Fruit fly (Drosophila melanogaster) whole organism, embryonic: ENCODE data around the gene mxt.

Experiments
- Antp ChIP-seq: fragments of 200-800 bp; sonication (Bioruptor generic); optimal IDR thresholded peaks from 3 replicates; lab custom pipeline; 2016; ENCODE audit warnings: missing biosample characterization, missing genetic modification characterization
- B-H2 ChIP-seq: fragments of 200-800 bp; sonication (Bioruptor generic); optimal IDR thresholded peaks from 2 replicates; lab custom pipeline; 2018; ENCODE audit warnings: missing biosample characterization, mild to moderate bottlenecking, missing genetic modification characterization
- CG10366 ChIP-seq: fragments of 200-800 bp; sonication (Bioruptor generic); IDR thresholded peaks from 2 replicates; pipeline ENCODE4 v1.3.6; 2022; ENCODE audit warnings: missing biosample characterization, missing genetic modification characterization
- CG12071 ChIP-seq: fragments of 200-800 bp; sonication (Bioruptor generic); optimal IDR thresholded peaks from 3 replicates; lab custom pipeline; 2018; ENCODE audit warnings: missing biosample characterization, mild to moderate bottlenecking, missing genetic modification characterization
- CG13424 ChIP-seq: fragments of 200-800 bp; sonication (Bioruptor generic); optimal IDR thresholded peaks from 2 replicates; lab custom pipeline; 2019; ENCODE audit warnings: missing biosample characterization, mild to moderate bottlenecking, missing genetic modification characterization, moderate library complexity
- CG15479 ChIP-seq: fragments of 200-800 bp; sonication (Bioruptor generic); optimal IDR thresholded peaks from 3 replicates; lab custom pipeline; 2019; ENCODE audit warnings: missing biosample characterization, mild to moderate bottlenecking, missing genetic modification characterization, moderate library complexity
- CG1603 ChIP-seq: fragments of 200-800 bp; sonication (Bioruptor generic); optimal IDR thresholded peaks from 2 replicates; lab custom pipeline; 2019; ENCODE audit warnings: missing biosample characterization, mild to moderate bottlenecking, missing genetic modification characterization, moderate library complexity
- CG17385 ChIP-seq: fragments of 200-800 bp; sonication (Bioruptor generic); optimal IDR thresholded peaks from 3 replicates; lab custom pipeline; 2018; ENCODE audit warnings: missing biosample characterization, mild to moderate bottlenecking, missing genetic modification characterization
- CG18011 ChIP-seq: fragments of 200-800 bp; sonication (Bioruptor generic); optimal IDR thresholded peaks from 2 replicates; lab custom pipeline; 2017; ENCODE audit warnings: missing biosample characterization, missing genetic modification characterization, mild to moderate bottlenecking, moderate library complexity, missing genotype
- CG18476 ChIP-seq: fragments of 200-800 bp; sonication (Bioruptor generic); optimal IDR thresholded peaks from 2 replicates; lab custom pipeline; 2016; ENCODE audit warnings: missing biosample characterization, mild to moderate bottlenecking, missing genetic modification characterization
- CG18599 ChIP-seq: fragments of 200-800 bp; sonication (Bioruptor generic); optimal IDR thresholded peaks from 3 replicates; lab custom pipeline; 2017; ENCODE audit warnings: missing biosample characterization, missing genetic modification characterization, mild to moderate bottlenecking, moderate library complexity, missing genetic modification reagents
- CG2199 ChIP-seq: fragments of 200-800 bp; sonication (Bioruptor generic); IDR thresholded peaks from 3 replicates; pipeline ENCODE4 v1.3.6; 2022; ENCODE audit warnings: missing biosample characterization, missing genetic modification characterization
- CG2889 ChIP-seq: fragments of 200-800 bp; sonication (Bioruptor generic); IDR thresholded peaks from 3 replicates; pipeline ENCODE4 v1.3.6; 2022; ENCODE audit warnings: missing biosample characterization, missing genetic modification characterization
- CG31388 ChIP-seq: fragments of 200-800 bp; sonication (Bioruptor generic); optimal IDR thresholded peaks from 2 replicates; lab custom pipeline; 2016; ENCODE audit warnings: missing biosample characterization, missing genetic modification characterization
- CG34224 ChIP-seq: fragments of 200-800 bp; sonication (Bioruptor generic); IDR thresholded peaks from 3 replicates; pipeline ENCODE4 v1.3.6; 2022; ENCODE audit warnings: missing biosample characterization, missing genetic modification characterization; ENCODE audit not compliant: partially characterized antibody
- CG4617 ChIP-seq: fragments of 200-800 bp; sonication (Bioruptor generic); optimal IDR thresholded peaks from 3 replicates; lab custom pipeline; 2016; ENCODE audit warnings: missing biosample characterization, missing genetic modification characterization, borderline replicate concordance
- CG6683 ChIP-seq: fragments of 200-800 bp; sonication (Bioruptor generic); optimal IDR thresholded peaks from 2 replicates; lab custom pipeline; 2017; ENCODE audit warnings: missing biosample characterization, mild to moderate bottlenecking, missing genetic modification characterization, missing genetic modification reagents
- CG9797 ChIP-seq: fragments of 200-800 bp; sonication (Bioruptor generic); optimal IDR thresholded peaks from 3 replicates; lab custom pipeline; 2018; ENCODE audit warnings: missing biosample characterization, mild to moderate bottlenecking, missing genetic modification characterization
- D19A ChIP-seq: fragments of 200-800 bp; optimal IDR thresholded peaks from 3 replicates; lab custom pipeline; 2019; ENCODE audit warnings: missing biosample characterization, mild to moderate bottlenecking, missing genetic modification characterization, moderate library complexity
- Dfd ChIP-seq, 2 experiments: fragments of >200 bp; optimal IDR thresholded peaks; 2 replicates each; lab custom pipeline; 2017; ENCODE audit warnings: missing biosample characterization in 2 of 2, missing genetic modification characterization in 2 of 2
- Dp ChIP-seq: fragments of 200-800 bp; sonication (Bioruptor generic); optimal IDR thresholded peaks from 2 replicates; lab custom pipeline; 2018; ENCODE audit warnings: missing biosample characterization, mild to moderate bottlenecking, missing genetic modification characterization, moderate library complexity
- ERR ChIP-seq: fragments of 200-800 bp; sonication (Bioruptor generic); optimal IDR thresholded peaks from 2 replicates; lab custom pipeline; 2016; ENCODE audit warnings: missing biosample characterization, missing genetic modification characterization
- Ets65A ChIP-seq: fragments of 200-800 bp; sonication (Bioruptor generic); peaks from one replicate; lab custom pipeline; 2016; ENCODE audit warnings: missing biosample characterization, missing genetic modification characterization
- Lpt ChIP-seq: fragments of >200 bp; optimal IDR thresholded peaks from 2 replicates; lab custom pipeline; 2018; ENCODE audit warnings: missing biosample characterization, missing genetic modification characterization
- amos ChIP-seq: fragments of 200-800 bp; sonication (Bioruptor generic); IDR thresholded peaks from 2 replicates; pipeline ENCODE4 v1.3.6; 2022; ENCODE audit warnings: missing biosample characterization, missing genetic modification characterization; ENCODE audit not compliant: partially characterized antibody
- bowl ChIP-seq: fragments of 200-800 bp; sonication (Bioruptor generic); IDR thresholded peaks from 2 replicates; pipeline ENCODE4 v1.3.6; 2022; ENCODE audit warnings: missing biosample characterization, missing genetic modification characterization
- chinmo ChIP-seq: fragments of 200-800 bp; sonication (Bioruptor generic); IDR thresholded peaks from 4 replicates; pipeline ENCODE4 v1.3.6; 2022; ENCODE audit warnings: missing biosample characterization, missing genetic modification characterization; ENCODE audit not compliant: partially characterized antibody
- dysf ChIP-seq: fragments of 200-800 bp; sonication (Bioruptor generic); IDR thresholded peaks from 3 replicates; pipeline ENCODE4 v1.3.6; 2022; ENCODE audit warnings: missing biosample characterization, missing genetic modification characterization
- en ChIP-seq: fragments of 200-800 bp; sonication (Bioruptor generic); optimal IDR thresholded peaks from 2 replicates; lab custom pipeline; 2016; ENCODE audit warnings: missing biosample characterization, missing genetic modification characterization
- grau ChIP-seq: fragments of 200-800 bp; optimal IDR thresholded peaks from 3 replicates; lab custom pipeline; 2019; ENCODE audit warnings: missing biosample characterization, mild to moderate bottlenecking, missing genetic modification characterization, moderate library complexity
- gsb ChIP-seq: fragments of 200-800 bp; sonication (Bioruptor generic); IDR thresholded peaks from 2 replicates; pipeline ENCODE4 v1.3.6; 2022; ENCODE audit warnings: missing biosample characterization, missing genetic modification characterization
- h ChIP-seq: fragments of >200 bp; optimal IDR thresholded peaks from 2 replicates; lab custom pipeline; 2017
- hbn ChIP-seq: fragments of 200-800 bp; sonication (Bioruptor generic); IDR thresholded peaks from 2 replicates; pipeline ENCODE4 v1.3.6; 2022; ENCODE audit warnings: missing biosample characterization, missing genetic modification characterization; ENCODE audit not compliant: partially characterized antibody
- pb ChIP-seq: fragments of 200-800 bp; sonication (Bioruptor generic); optimal IDR thresholded peaks from 3 replicates; lab custom pipeline; 2016; ENCODE audit warnings: missing biosample characterization, missing genetic modification characterization
- schlank ChIP-seq: fragments of 200-800 bp; sonication (Bioruptor generic); optimal IDR thresholded peaks from 2 replicates; lab custom pipeline; 2018; ENCODE audit warnings: missing biosample characterization, mild to moderate bottlenecking, missing genetic modification characterization
- slbo ChIP-seq: fragments of 200-800 bp; sonication (Bioruptor generic); IDR thresholded peaks from 2 replicates; pipeline ENCODE4 v1.3.6; 2022; ENCODE audit warnings: missing biosample characterization, missing genetic modification characterization

The mxt gene

DNA sequence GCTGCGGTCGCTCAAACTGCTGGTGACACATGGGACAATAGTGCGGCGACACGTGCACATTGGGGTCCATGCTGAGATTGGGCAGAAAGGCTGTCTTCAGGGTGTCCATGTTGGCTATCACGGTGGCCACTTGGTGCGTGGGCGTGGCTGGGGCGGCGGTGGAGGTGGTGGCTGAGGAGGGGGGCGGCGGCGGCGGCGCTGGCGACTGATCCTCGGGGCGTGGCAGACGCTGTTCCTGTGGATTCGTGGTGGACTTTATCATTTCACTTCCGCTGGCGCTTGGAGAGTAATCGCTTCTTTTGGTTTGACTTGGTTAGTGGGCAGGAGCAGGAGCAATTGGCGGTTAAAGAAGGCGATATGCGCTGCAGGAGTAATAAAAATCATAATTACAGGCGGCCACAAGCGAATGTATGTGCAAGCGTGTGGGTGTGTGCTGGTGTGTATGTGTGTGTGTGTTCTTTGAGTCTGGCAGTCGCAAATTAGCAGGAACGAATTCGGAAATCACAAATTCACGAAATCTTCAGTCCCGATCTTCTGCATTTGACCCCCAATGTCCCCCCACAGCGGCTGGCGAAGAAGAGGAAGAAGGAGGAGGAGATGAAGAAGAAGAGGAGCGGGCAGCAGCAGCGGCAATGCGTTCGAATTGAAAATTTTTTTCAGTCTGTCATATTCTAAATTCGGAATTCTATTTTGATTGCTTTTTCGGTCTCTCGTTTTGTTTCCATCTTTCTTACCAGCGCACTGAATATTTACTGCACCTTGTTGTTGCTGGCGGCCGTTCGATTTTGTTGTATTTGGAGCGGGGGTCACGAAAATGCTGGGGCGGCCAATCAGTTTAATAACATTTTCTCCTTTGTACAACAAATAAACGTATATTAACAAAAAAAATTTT lies 35.3 kb upstream of the mxt start (continued):
- TF ChIP-seq CG9797 (GFP tag; lab: Kevin White, UChicago) (no peak), Antp (GFP tag; lab: Kevin White, UChicago) (no peak), schlank (tag; lab: Kevin White, UChicago) (no peak), hbn (no peak), Dp (GFP tag; lab: Kevin White, UChicago) (no peak), ERR (peak; percentile 33), slbo (GFP tag; lab: Robert Waterston, UW) (no peak), bowl (GFP tag; lab: Robert Waterston, UW) (no peak), gsb (GFP tag; lab: Robert Waterston, UW) (no peak), h (lab: Kevin White, UChicago) (no peak), dysf (GFP tag; lab: Robert Waterston, UW) (no peak), CG6683 (GFP tag; lab: Kevin White, UChicago) (no peak), Dfd (GFP tag; optimal IDR thresholded peaks at IDR 0.05; lab: Kevin White, UChicago) (peak in 1 of 2 experiments; percentile 84), CG12071 (GFP tag; lab: Kevin White, UChicago) (no peak), D19A (tag; lab: Kevin White, UChicago) (no peak), CG17385 (peak; percentile 94), CG31388 (GFP tag; lab: Kevin White, UChicago) (no peak), CG15479 (GFP tag; lab: Kevin White, UChicago) (no peak), en (no peak), CG4617 (GFP tag; lab: Kevin White, UChicago) (no peak), CG18599 (no peak), amos (GFP tag; lab: Robert Waterston, UW) (no peak)

DNA sequence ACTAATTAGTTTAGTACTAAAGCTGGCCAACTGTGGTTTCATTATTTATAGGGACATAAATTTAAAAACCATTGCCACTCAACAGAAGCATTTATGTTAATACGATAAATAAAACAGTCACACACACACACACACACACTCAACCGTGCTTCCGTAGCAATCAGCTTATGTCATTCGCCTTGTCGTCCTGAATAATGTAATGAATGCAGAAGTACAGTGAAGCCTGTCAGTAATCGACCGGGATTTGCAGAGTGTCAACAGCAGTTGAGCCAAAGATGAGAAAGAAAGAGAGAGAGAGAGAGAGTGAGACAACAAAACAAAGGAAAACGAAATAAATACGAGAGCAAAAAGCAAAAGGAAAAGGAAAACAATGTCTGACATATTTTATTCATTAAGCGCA lies 21.3 kb upstream of the mxt start:
- peak; percentile 58 for TF ChIP-seq CG18011
- no peak for TF ChIP-seq CG1603 (tag; lab: Kevin White, UChicago)
- no peak for TF ChIP-seq CG18476 (GFP tag; lab: Kevin White, UChicago)
- no peak for TF ChIP-seq B-H2
- peak; percentile 57 for TF ChIP-seq grau (tag; lab: Kevin White, UChicago)

DNA sequence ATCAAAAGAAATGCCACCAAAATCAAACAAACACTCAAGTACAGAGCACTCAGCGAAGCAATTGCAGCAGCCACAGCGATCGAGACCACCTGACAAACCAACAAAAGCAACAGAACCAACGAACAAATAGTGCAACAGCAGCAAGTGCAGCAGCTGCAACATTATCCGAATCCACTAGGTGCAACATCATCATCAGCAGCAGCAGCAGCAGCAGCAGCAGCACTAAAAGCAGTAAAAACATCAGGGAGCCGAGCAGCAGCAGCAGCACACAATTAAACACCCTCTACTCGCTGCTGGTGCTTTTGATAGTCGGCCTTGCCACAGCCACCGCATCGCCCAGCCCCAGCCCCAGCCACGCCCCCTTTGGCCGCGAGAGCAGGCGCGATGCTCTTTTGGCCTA lies 18.3 kb upstream of the mxt start:
- TF ChIP-seq CG10366 (no peak), CG2889 (GFP tag; lab: Robert Waterston, UW) (no peak), pb (GFP tag; lab: Kevin White, UChicago) (no peak), CG34224 (GFP tag; lab: Robert Waterston, UW) (no peak), CG2199 (GFP tag; lab: Robert Waterston, UW) (no peak), Ets65A (GFP tag; lab: Kevin White, UChicago) (peak; percentile 20), CG13424 (no peak), Lpt (no peak), chinmo (GFP tag; lab: Robert Waterston, UW) (no peak), Dfd (GFP tag; optimal IDR thresholded peaks at IDR 0.05; lab: Kevin White, UChicago) (peak in 1 of 2 experiments; percentile 55)
